Worm (Caenorhabditis elegans) whole organism, late embryonic: Measurements from ENCODE around the gene T24A6.17.

Experiments
- hlh-30 ChIP-seq: sonication (generic microtip); optimal IDR thresholded peaks from 2 replicates; lab custom pipeline; 2017; ENCODE audit warnings: antibody characterized with exemption, missing genetic modification characterization, missing compliant biosample characterization; ENCODE audit not compliant: insufficient read depth
- zip-5 ChIP-seq: sonication (generic microtip); optimal IDR thresholded peaks from 2 replicates; lab custom pipeline; 2016; ENCODE audit warnings: missing genetic modification characterization, missing compliant biosample characterization

The T24A6.17 gene

ce11 chrV:3517889-3518288 is 46.3 kb downstream of the T24A6.17 start, which contains the start of gene str-227:
TSS of gene str-227 (plus strand) at chrV:3518189.
- TF ChIP-seq zip-5 (tag; lab: Kevin White, UChicago) (no peak), hlh-30 (tag; lab: Kevin White, UChicago) (no peak)
